Worm (Caenorhabditis elegans) whole organism, L1 larva: ENCODE measurements around the gene nck-1.

Source experiments
- aly-2 ChIP-seq: fragments of 150-350 bp; optimal IDR thresholded peaks from 2 replicates; lab custom pipeline; 2014; ENCODE audit warnings: missing biosample characterization, missing genetic modification characterization
- elt-2 ChIP-seq: sonication (generic microtip); optimal IDR thresholded peaks from 2 replicates; lab custom pipeline; 2016; ENCODE audit warnings: missing genetic modification characterization, mild to moderate bottlenecking, inconsistent platforms, missing compliant biosample characterization, missing genetic modification reagents
- nhr-76 ChIP-seq: sonication (generic microtip); optimal IDR thresholded peaks from 2 replicates; lab custom pipeline; 2017; ENCODE audit warnings: missing biosample characterization, missing genetic modification characterization
- nhr-90 ChIP-seq: sonication (generic microtip); optimal IDR thresholded peaks from 2 replicates; lab custom pipeline; 2016; ENCODE audit warnings: mild to moderate bottlenecking, missing genetic modification characterization, missing compliant biosample characterization; ENCODE audit not compliant: poor library complexity
- skn-1 ChIP-seq: fragments of 150-350 bp; optimal IDR thresholded peaks from 2 replicates; lab custom pipeline; 2014; ENCODE audit warnings: missing biosample characterization, missing genetic modification characterization
- tbx-2 ChIP-seq: sonication (generic microtip); optimal IDR thresholded peaks from 2 replicates; lab custom pipeline; 2016; ENCODE audit warnings: missing genetic modification characterization, missing compliant biosample characterization
- unc-86 ChIP-seq: sonication (generic microtip); optimal IDR thresholded peaks from 2 replicates; lab custom pipeline; 2016; ENCODE audit warnings: missing genetic modification characterization, missing compliant biosample characterization
- ztf-4 ChIP-seq: fragments of 150-350 bp; optimal IDR thresholded peaks from 2 replicates; lab custom pipeline; 2014; ENCODE audit warnings: missing biosample characterization, missing genetic modification characterization

- TF ChIP-seq aly-2 (no peak), unc-86 (tag; lab: Kevin White, UChicago) (no peak), skn-1 (tag; lab: Kevin White, UChicago) (no peak), nhr-90 (tag; lab: Kevin White, UChicago) (no peak), elt-2 (tag; lab: Kevin White, UChicago) (no peak), tbx-2 (tag; lab: Kevin White, UChicago) (no peak), ztf-4 (tag; lab: Kevin White, UChicago) (no peak), nhr-76 (tag; lab: Kevin White, UChicago) (no peak)
These were observed 6.3 kb downstream of the nck-1 start for ce11 chrX:4146798-4147543.
